Fruit fly (Drosophila melanogaster) whole organism, adult: Measurements from ENCODE around the gene Klp31E.

Source experiments
- CG11617 ChIP-seq: fragments of 200-800 bp; sonication (Bioruptor generic); optimal IDR thresholded peaks from 2 replicates; lab custom pipeline; 2017; ENCODE audit warnings: mild to moderate bottlenecking, missing biosample characterization, missing genetic modification reagents, missing genetic modification characterization
- CG12768 ChIP-seq: fragments of 200-800 bp; sonication (Bioruptor generic); optimal IDR thresholded peaks from 2 replicates; lab custom pipeline; 2017; ENCODE audit warnings: missing biosample characterization, missing genetic modification characterization, mild to moderate bottlenecking, moderate library complexity, missing genetic modification reagents
- CG33017 ChIP-seq: fragments of 200-800 bp; sonication (Bioruptor generic); optimal IDR thresholded peaks from 2 replicates; lab custom pipeline; 2018; ENCODE audit warnings: missing biosample characterization, mild to moderate bottlenecking, missing genetic modification characterization, moderate library complexity
- CG5204 ChIP-seq: fragments of 200-800 bp; sonication (Bioruptor generic); optimal IDR thresholded peaks from 2 replicates; lab custom pipeline; 2016; ENCODE audit warnings: missing biosample characterization, missing genetic modification characterization
- CG7045 ChIP-seq: fragments of 200-800 bp; sonication (Bioruptor generic); optimal IDR thresholded peaks from 2 replicates; lab custom pipeline; 2017; ENCODE audit warnings: missing biosample characterization, mild to moderate bottlenecking, missing genetic modification characterization
- Clk ChIP-seq: fragments of 200-800 bp; sonication (Bioruptor generic); optimal IDR thresholded peaks from 2 replicates; lab custom pipeline; 2017; ENCODE audit warnings: missing biosample characterization, missing genetic modification characterization
- Mnt ChIP-seq: fragments of 200-800 bp; sonication (Bioruptor generic); optimal IDR thresholded peaks from 2 replicates; lab custom pipeline; 2016; ENCODE audit warnings: missing biosample characterization, mild to moderate bottlenecking, missing genetic modification characterization
- cnc ChIP-seq, 2 experiments: fragments of >200 bp; optimal IDR thresholded peaks; 2 replicates each; lab custom pipeline; 2017
- kay ChIP-seq: fragments of 200-800 bp; sonication (Bioruptor generic); peaks from one replicate; lab custom pipeline; 2016; ENCODE audit warnings: missing biosample characterization, missing genetic modification characterization, borderline replicate concordance
- ovo ChIP-seq: fragments of 200-800 bp; sonication (Bioruptor generic); optimal IDR thresholded peaks from 2 replicates; lab custom pipeline; 2016; ENCODE audit warnings: missing biosample characterization, missing genetic modification characterization
- pad ChIP-seq: fragments of 200-800 bp; sonication (Bioruptor generic); optimal IDR thresholded peaks from 3 replicates; lab custom pipeline; 2017; ENCODE audit warnings: missing biosample characterization, missing genetic modification characterization, mild to moderate bottlenecking, moderate library complexity, missing genetic modification reagents
- tj ChIP-seq: fragments of 200-800 bp; sonication (Bioruptor generic); optimal IDR thresholded peaks from 3 replicates; lab custom pipeline; 2017; ENCODE audit warnings: missing biosample characterization, mild to moderate bottlenecking, missing genetic modification characterization, moderate library complexity
- toe ChIP-seq: fragments of 200-800 bp; sonication (Bioruptor generic); optimal IDR thresholded peaks from 2 replicates; lab custom pipeline; 2016; ENCODE audit warnings: missing biosample characterization, missing genetic modification characterization

DNA sequence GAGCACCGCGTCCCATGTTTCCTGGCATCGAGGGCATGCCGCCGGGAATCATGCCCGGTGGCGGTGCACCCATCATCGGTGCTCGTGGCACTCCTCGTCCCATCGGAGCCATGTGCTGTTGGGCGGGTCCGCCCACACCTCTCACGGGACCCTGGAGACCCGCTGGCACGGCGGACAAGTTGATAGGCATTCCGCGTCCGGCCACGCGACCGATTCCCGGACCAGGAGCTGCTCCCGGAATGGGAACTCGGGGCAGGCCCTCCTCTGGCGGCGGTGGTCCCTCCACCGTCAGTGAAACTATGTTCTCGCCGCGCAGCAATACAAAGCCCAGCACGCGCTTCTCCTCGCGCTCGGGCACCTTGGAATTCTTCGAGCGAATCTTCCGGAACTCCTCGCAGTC, 11.8 kb downstream of the Klp31E start:
- TF ChIP-seq ovo (GFP tag; lab: Kevin White, UChicago) (no peak), cnc (optimal IDR thresholded peaks at IDR 0.05; lab: Kevin White, UChicago) (no peak), kay (GFP tag; lab: Kevin White, UChicago) (no peak), pad (GFP tag; lab: Kevin White, UChicago) (no peak), Clk (GFP tag; lab: Kevin White, UChicago) (no peak), CG7045 (GFP tag; lab: Kevin White, UChicago) (no peak), CG5204 (GFP tag; lab: Kevin White, UChicago) (no peak), CG33017 (no peak), CG11617 (no peak), tj (GFP tag; lab: Kevin White, UChicago) (no peak), Mnt (GFP tag; lab: Kevin White, UChicago) (no peak), CG12768 (GFP tag; lab: Kevin White, UChicago) (no peak), toe (GFP tag; lab: Kevin White, UChicago) (no peak)
